Worm (Caenorhabditis elegans): ENCODE data around the gene R08D7.5.

DNA sequence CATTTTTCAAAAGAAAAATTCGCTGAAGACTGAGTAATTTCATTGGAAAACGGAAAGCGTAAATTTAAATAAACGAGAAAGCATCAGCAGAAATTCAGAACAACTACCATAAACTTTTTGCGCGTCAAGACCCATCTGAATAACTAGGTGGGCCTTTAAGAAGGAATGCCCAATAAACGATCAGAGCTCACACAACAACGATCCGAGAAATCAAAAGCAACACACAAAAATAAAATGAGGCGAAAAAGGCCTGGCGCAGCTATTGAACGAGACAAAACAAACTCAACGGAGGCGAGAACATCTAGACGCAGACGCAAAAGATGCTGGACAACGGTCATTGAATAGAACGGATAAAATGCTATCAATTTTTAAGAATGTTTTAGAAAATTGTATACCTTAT lies 25.0 kb downstream of the R08D7.5 start:
- TF ChIP-seq cog-1 (tag; optimal IDR thresholded peaks at IDR 0.05) (no peak), ztf-23 (GFP tag; IDR thresholded peaks at IDR 0.05) (no peak), tab-1 (GFP tag; IDR thresholded peaks at IDR 0.05) (no peak), flt-1 (GFP tag; IDR thresholded peaks at IDR 0.05) (no peak), med-1 (GFP tag; optimal IDR thresholded peaks at IDR 0.05; ENCODE audit: insufficient read depth) (no peak), ref-1 (GFP tag; conservative IDR thresholded peaks at IDR 0.05) (no peak)

Measured in whole organism, midembryonic.